Worm (Caenorhabditis elegans) whole organism, late embryonic: ENCODE data around the gene chpf-1.

Source experiments
- ceh-14 ChIP-seq: sonication (generic microtip); optimal IDR thresholded peaks from 2 replicates; lab custom pipeline; 2016; ENCODE audit warnings: missing genotype, missing genetic modification characterization, missing compliant biosample characterization
- pqm-1 ChIP-seq: sonication (generic microtip); optimal IDR thresholded peaks from 2 replicates; lab custom pipeline; 2016; ENCODE audit warnings: missing genetic modification characterization, missing compliant biosample characterization
- ztf-16 ChIP-seq: sonication (generic microtip); optimal IDR thresholded peaks from 2 replicates; lab custom pipeline; 2017; ENCODE audit warnings: missing genetic modification characterization, missing compliant biosample characterization

DNA sequence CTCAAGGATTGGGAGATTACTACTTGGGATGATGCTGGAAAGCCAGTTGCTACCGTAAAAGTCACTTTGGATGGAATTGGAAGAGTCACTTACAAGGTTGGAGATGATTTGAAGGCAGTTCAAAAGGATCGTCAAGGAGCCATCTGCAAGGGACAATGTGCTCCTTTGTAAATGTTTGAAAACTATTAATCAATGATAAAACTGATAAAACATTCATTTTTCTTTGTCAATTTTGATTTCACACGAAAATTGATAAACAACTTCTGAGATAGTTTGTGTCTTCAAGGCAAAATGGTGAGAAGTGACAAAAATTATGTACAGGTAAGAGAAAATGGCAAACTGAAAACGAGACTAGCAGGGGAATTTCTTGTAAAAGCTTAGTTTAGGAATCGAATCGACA, 945 bp downstream of the chpf-1 start:
- TF ChIP-seq ceh-14 (tag; lab: Kevin White, UChicago) (no peak), ztf-16 (no peak), pqm-1 (tag; lab: Kevin White, UChicago) (no peak)
